Fruit fly (Drosophila melanogaster) whole organism, embryonic: Measurements from ENCODE around the gene CG33927.

Source experiments
- CG12104 ChIP-seq: fragments of 200-800 bp; sonication (Bioruptor generic); optimal IDR thresholded peaks from 3 replicates; lab custom pipeline; 2016; ENCODE audit warnings: missing biosample characterization, missing genetic modification characterization
- CG13624 ChIP-seq: fragments of 200-800 bp; sonication (Bioruptor generic); optimal IDR thresholded peaks from 2 replicates; lab custom pipeline; 2016; ENCODE audit warnings: missing biosample characterization, missing genetic modification characterization
- CG14965 ChIP-seq: fragments of 200-800 bp; sonication (Bioruptor generic); optimal IDR thresholded peaks from 2 replicates; lab custom pipeline; 2016; ENCODE audit warnings: missing biosample characterization, missing genetic modification characterization, borderline replicate concordance
- CG1602 ChIP-seq: fragments of 200-800 bp; sonication (Bioruptor generic); optimal IDR thresholded peaks from 3 replicates; lab custom pipeline; 2016; ENCODE audit warnings: missing biosample characterization, missing genetic modification characterization
- CG17568 ChIP-seq: fragments of 200-800 bp; sonication (Bioruptor generic); optimal IDR thresholded peaks from 2 replicates; lab custom pipeline; 2018; ENCODE audit warnings: missing biosample characterization, mild to moderate bottlenecking, missing genetic modification characterization, moderate library complexity
- Doc3 ChIP-seq: fragments of 200-800 bp; sonication (Bioruptor generic); IDR thresholded peaks from 3 replicates; pipeline ENCODE4 v1.3.6; 2022; ENCODE audit warnings: missing biosample characterization, missing genetic modification characterization; ENCODE audit not compliant: partially characterized antibody
- p53 ChIP-seq: fragments of 200-800 bp; sonication (Bioruptor generic); optimal IDR thresholded peaks from 2 replicates; lab custom pipeline; 2016; ENCODE audit warnings: missing biosample characterization, missing genetic modification characterization
- sim ChIP-seq: fragments of 200-800 bp; sonication (Bioruptor generic); IDR thresholded peaks from 2 replicates; pipeline ENCODE4 v1.3.6; 2022; ENCODE audit warnings: missing biosample characterization, missing genetic modification characterization

- TF ChIP-seq CG17568 (GFP tag; lab: Kevin White, UChicago): no peak
- no peak for TF ChIP-seq CG14965 (GFP tag; lab: Kevin White, UChicago)
- no peak for TF ChIP-seq Doc3 (GFP tag; lab: Robert Waterston, UW)
- no peak for TF ChIP-seq CG12104 (GFP tag; lab: Kevin White, UChicago)
- no peak for TF ChIP-seq sim
- TF ChIP-seq CG13624 (GFP tag; lab: Kevin White, UChicago): no peak
- no peak for TF ChIP-seq CG1602
- TF ChIP-seq p53 (GFP tag; lab: Kevin White, UChicago): no peak
Observed at dm6 chr3R:4705167-4705566, 14.8 kb upstream of the CG33927 start.
